Fruit fly (Drosophila melanogaster) whole organism, embryonic: Measurements from ENCODE around the gene CG3632.

Experiments
- Aef1 ChIP-seq: fragments of 200-800 bp; sonication (Bioruptor generic); IDR thresholded peaks from 3 replicates; pipeline ENCODE4 v1.3.6; 2022; ENCODE audit warnings: missing biosample characterization, missing genetic modification characterization
- B-H2 ChIP-seq: fragments of 200-800 bp; sonication (Bioruptor generic); optimal IDR thresholded peaks from 2 replicates; lab custom pipeline; 2018; ENCODE audit warnings: missing biosample characterization, mild to moderate bottlenecking, missing genetic modification characterization
- CG10462 ChIP-seq: fragments of 200-800 bp; sonication (Bioruptor generic); optimal IDR thresholded peaks from 2 replicates; lab custom pipeline; 2016; ENCODE audit warnings: missing biosample characterization, missing genetic modification characterization
- CG11696 ChIP-seq: fragments of 200-800 bp; sonication (Bioruptor generic); IDR thresholded peaks from 2 replicates; pipeline ENCODE4 v1.3.6; 2022; ENCODE audit warnings: missing biosample characterization, missing genetic modification characterization
- CG12071 ChIP-seq: fragments of 200-800 bp; sonication (Bioruptor generic); optimal IDR thresholded peaks from 3 replicates; lab custom pipeline; 2018; ENCODE audit warnings: missing biosample characterization, mild to moderate bottlenecking, missing genetic modification characterization
- CG13424 ChIP-seq: fragments of 200-800 bp; sonication (Bioruptor generic); optimal IDR thresholded peaks from 2 replicates; lab custom pipeline; 2019; ENCODE audit warnings: missing biosample characterization, mild to moderate bottlenecking, missing genetic modification characterization, moderate library complexity
- CG13894 ChIP-seq: fragments of 200-800 bp; sonication (Bioruptor generic); optimal IDR thresholded peaks from 3 replicates; lab custom pipeline; 2018; ENCODE audit warnings: missing biosample characterization, mild to moderate bottlenecking, missing genetic modification characterization, moderate library complexity
- CG15011 ChIP-seq: fragments of 200-800 bp; sonication (Bioruptor generic); optimal IDR thresholded peaks from 3 replicates; lab custom pipeline; 2018; ENCODE audit warnings: missing biosample characterization, mild to moderate bottlenecking, missing genetic modification characterization
- CG15601 ChIP-seq: fragments of 200-800 bp; sonication (Bioruptor generic); optimal IDR thresholded peaks from 3 replicates; lab custom pipeline; 2019; ENCODE audit warnings: missing biosample characterization, mild to moderate bottlenecking, missing genetic modification characterization, moderate library complexity
- CG16863 ChIP-seq: fragments of 200-800 bp; sonication (Bioruptor generic); optimal IDR thresholded peaks from 3 replicates; lab custom pipeline; 2016; ENCODE audit warnings: missing biosample characterization, missing genetic modification characterization
- CG17568 ChIP-seq: fragments of 200-800 bp; sonication (Bioruptor generic); optimal IDR thresholded peaks from 2 replicates; lab custom pipeline; 2018; ENCODE audit warnings: missing biosample characterization, mild to moderate bottlenecking, missing genetic modification characterization, moderate library complexity
- CG1792 ChIP-seq: fragments of 200-800 bp; sonication (Bioruptor generic); optimal IDR thresholded peaks from 2 replicates; lab custom pipeline; 2016; ENCODE audit warnings: missing biosample characterization, missing genetic modification characterization
- CG33213 ChIP-seq: fragments of 200-800 bp; sonication (Bioruptor generic); optimal IDR thresholded peaks from 3 replicates; lab custom pipeline; 2016; ENCODE audit warnings: missing biosample characterization, missing genetic modification characterization
- CG3838 ChIP-seq: fragments of 200-800 bp; sonication (Bioruptor generic); optimal IDR thresholded peaks from 3 replicates; lab custom pipeline; 2016; ENCODE audit warnings: missing biosample characterization, missing genetic modification characterization
- CG4854 ChIP-seq: fragments of 200-800 bp; sonication (Bioruptor generic); optimal IDR thresholded peaks from 2 replicates; lab custom pipeline; 2016; ENCODE audit warnings: missing biosample characterization, missing genetic modification characterization, inconsistent platforms
- CG6854 ChIP-seq: fragments of 200-800 bp; sonication (Bioruptor generic); optimal IDR thresholded peaks from 3 replicates; lab custom pipeline; 2017; ENCODE audit warnings: missing biosample characterization, mild to moderate bottlenecking, missing genetic modification characterization
- CG7271 ChIP-seq: fragments of 200-800 bp; sonication (Bioruptor generic); optimal IDR thresholded peaks from 2 replicates; lab custom pipeline; 2018; ENCODE audit warnings: missing biosample characterization, mild to moderate bottlenecking, missing genetic modification characterization, moderate library complexity
- CG7745 ChIP-seq: fragments of 200-800 bp; sonication (Bioruptor generic); optimal IDR thresholded peaks from 2 replicates; lab custom pipeline; 2018; ENCODE audit warnings: missing biosample characterization, mild to moderate bottlenecking, missing genetic modification characterization, moderate library complexity
- CG7839 ChIP-seq: fragments of 200-800 bp; sonication (Bioruptor generic); optimal IDR thresholded peaks from 3 replicates; lab custom pipeline; 2018; ENCODE audit warnings: missing biosample characterization, mild to moderate bottlenecking, missing genetic modification characterization, moderate library complexity
- D19A ChIP-seq: fragments of 200-800 bp; optimal IDR thresholded peaks from 3 replicates; lab custom pipeline; 2019; ENCODE audit warnings: missing biosample characterization, mild to moderate bottlenecking, missing genetic modification characterization, moderate library complexity
- D19B ChIP-seq: fragments of 200-800 bp; sonication (Bioruptor generic); optimal IDR thresholded peaks from 2 replicates; lab custom pipeline; 2017; ENCODE audit warnings: missing biosample characterization, mild to moderate bottlenecking, missing genetic modification characterization
- Dip2 ChIP-seq: fragments of 200-800 bp; sonication (Bioruptor generic); IDR thresholded peaks from 2 replicates; pipeline ENCODE4 v1.3.6; 2022; ENCODE audit warnings: missing biosample characterization, missing genetic modification characterization
- Ets97D ChIP-seq: fragments of 200-800 bp; sonication (Bioruptor generic); optimal IDR thresholded peaks from 3 replicates; lab custom pipeline; 2016; ENCODE audit warnings: missing biosample characterization, missing genetic modification characterization
- H15 ChIP-seq: fragments of 200-800 bp; sonication (Bioruptor generic); IDR thresholded peaks from 3 replicates; pipeline ENCODE4 v1.3.6; 2022; ENCODE audit warnings: missing biosample characterization, missing genetic modification characterization
- Hand ChIP-seq: fragments of 200-800 bp; sonication (Bioruptor generic); optimal IDR thresholded peaks from 2 replicates; lab custom pipeline; 2017; ENCODE audit warnings: mild to moderate bottlenecking, missing biosample characterization, missing genetic modification reagents, missing genetic modification characterization
- Hey ChIP-seq: fragments of 200-800 bp; sonication (Bioruptor generic); optimal IDR thresholded peaks from 3 replicates; lab custom pipeline; 2018; ENCODE audit warnings: missing biosample characterization, mild to moderate bottlenecking, missing genetic modification characterization
- HmgD ChIP-seq: fragments of 200-800 bp; sonication (Bioruptor generic); optimal IDR thresholded peaks from 3 replicates; lab custom pipeline; 2016; ENCODE audit warnings: missing biosample characterization, missing genetic modification characterization
- Hr78 ChIP-seq, 2 experiments: fragments of 200-800 bp in 1 of 2; fragments of >200 bp in 1 of 2; sonication (Bioruptor generic) in 1 of 2; optimal IDR thresholded peaks; 2 replicates each; lab custom pipeline; 2017 to 2019; ENCODE audit warnings: missing biosample characterization in 2 of 2, missing genetic modification characterization in 2 of 2, mild to moderate bottlenecking in 1 of 2, moderate library complexity in 1 of 2
- Kr ChIP-seq: fragments of 200-800 bp; sonication (Bioruptor generic); optimal IDR thresholded peaks from 2 replicates; lab custom pipeline; 2017; ENCODE audit warnings: missing biosample characterization, mild to moderate bottlenecking, missing genetic modification characterization
- MTF-1 ChIP-seq: fragments of 200-800 bp; sonication (Bioruptor generic); optimal IDR thresholded peaks from 2 replicates; lab custom pipeline; 2018; ENCODE audit warnings: missing biosample characterization, mild to moderate bottlenecking, missing genetic modification characterization, borderline replicate concordance
- Rfx ChIP-seq: fragments of 200-800 bp; sonication (Bioruptor generic); IDR thresholded peaks from 2 replicates; pipeline ENCODE4 v1.3.6; 2022; ENCODE audit warnings: missing biosample characterization, missing genetic modification characterization
- al ChIP-seq: fragments of 200-800 bp; sonication (Bioruptor generic); IDR thresholded peaks from 2 replicates; pipeline ENCODE4 v1.3.6; 2022; ENCODE audit warnings: missing biosample characterization, missing genetic modification characterization
- crol ChIP-seq: fragments of 200-800 bp; sonication (Bioruptor generic); IDR thresholded peaks from 2 replicates; pipeline ENCODE4 v1.3.6; 2022; ENCODE audit warnings: missing biosample characterization, missing genetic modification characterization
- disco-r ChIP-seq: fragments of 200-800 bp; sonication (Bioruptor generic); optimal IDR thresholded peaks from 2 replicates; lab custom pipeline; 2016; ENCODE audit warnings: missing biosample characterization, missing genetic modification characterization
- eve ChIP-seq, 2 experiments: fragments of >200 bp; optimal IDR thresholded peaks; 2 replicates each; lab custom pipeline; 2017; ENCODE audit warnings: missing biosample characterization in 2 of 2, missing genetic modification characterization in 2 of 2
- gt ChIP-seq: fragments of 200-800 bp; sonication (Bioruptor generic); IDR thresholded peaks from 2 replicates; pipeline ENCODE4 v1.3.6; 2022; ENCODE audit warnings: missing biosample characterization, missing genetic modification characterization
- her ChIP-seq: fragments of 200-800 bp; sonication (Bioruptor generic); optimal IDR thresholded peaks from 2 replicates; lab custom pipeline; 2016; ENCODE audit warnings: missing biosample characterization, missing genetic modification characterization
- hth ChIP-seq: fragments of >200 bp; optimal IDR thresholded peaks from 2 replicates; lab custom pipeline; 2017; ENCODE audit warnings: inconsistent platforms
- insv ChIP-seq, 2 experiments: fragments of 200-800 bp; sonication (Bioruptor generic); optimal IDR thresholded peaks; 3 replicates each; lab custom pipeline; 2016 to 2018; ENCODE audit warnings: missing biosample characterization in 2 of 2, missing genetic modification characterization in 2 of 2
- lmd ChIP-seq: fragments of 200-800 bp; sonication (Bioruptor generic); IDR thresholded peaks from 2 replicates; pipeline ENCODE4 v1.3.6; 2022; ENCODE audit warnings: missing biosample characterization, missing genetic modification characterization
- mam ChIP-seq: fragments of 200-800 bp; sonication (Bioruptor generic); optimal IDR thresholded peaks from 3 replicates; lab custom pipeline; 2016; ENCODE audit warnings: missing biosample characterization, missing genetic modification characterization
- mld ChIP-seq: fragments of 200-800 bp; sonication (Bioruptor generic); IDR thresholded peaks from 3 replicates; pipeline ENCODE4 v1.3.6; 2022; ENCODE audit warnings: missing biosample characterization, missing genetic modification characterization; ENCODE audit not compliant: partially characterized antibody
- pb ChIP-seq: fragments of 200-800 bp; sonication (Bioruptor generic); optimal IDR thresholded peaks from 3 replicates; lab custom pipeline; 2016; ENCODE audit warnings: missing biosample characterization, missing genetic modification characterization
- pita ChIP-seq: fragments of 200-800 bp; sonication (Bioruptor generic); optimal IDR thresholded peaks from 2 replicates; lab custom pipeline; 2017; ENCODE audit warnings: missing biosample characterization, mild to moderate bottlenecking, missing genetic modification characterization
- pros ChIP-seq: fragments of 200-800 bp; sonication (Bioruptor generic); optimal IDR thresholded peaks from 3 replicates; lab custom pipeline; 2019; ENCODE audit warnings: missing biosample characterization, mild to moderate bottlenecking, missing genetic modification characterization, moderate library complexity
- pzg ChIP-seq: fragments of 200-800 bp; sonication (Bioruptor generic); optimal IDR thresholded peaks from 3 replicates; lab custom pipeline; 2018; ENCODE audit warnings: missing biosample characterization, mild to moderate bottlenecking, missing genetic modification characterization, moderate library complexity
- ranshi ChIP-seq: fragments of 200-800 bp; sonication (Bioruptor generic); IDR thresholded peaks from 2 replicates; pipeline ENCODE4 v1.3.6; 2022; ENCODE audit warnings: missing biosample characterization, missing genetic modification characterization
- slp2 ChIP-seq: fragments of 200-800 bp; sonication (Bioruptor generic); optimal IDR thresholded peaks from 2 replicates; lab custom pipeline; 2016; ENCODE audit warnings: missing biosample characterization, missing genetic modification characterization
- sob ChIP-seq: fragments of 200-800 bp; sonication (Bioruptor generic); IDR thresholded peaks from 2 replicates; pipeline ENCODE4 v1.3.6; 2022; ENCODE audit warnings: missing biosample characterization, missing genetic modification characterization
- trh ChIP-seq: fragments of 200-800 bp; sonication (Bioruptor generic); optimal IDR thresholded peaks from 2 replicates; lab custom pipeline; 2016; ENCODE audit warnings: missing biosample characterization, missing genetic modification characterization
- unpg ChIP-seq: fragments of 200-800 bp; sonication (Bioruptor generic); optimal IDR thresholded peaks from 3 replicates; lab custom pipeline; 2018; ENCODE audit warnings: missing biosample characterization, mild to moderate bottlenecking, missing genetic modification characterization, moderate library complexity
- zfh1 ChIP-seq: fragments of 200-800 bp; sonication (Bioruptor generic); IDR thresholded peaks from 3 replicates; pipeline ENCODE4 v1.3.6; 2022; ENCODE audit warnings: missing biosample characterization, missing genetic modification characterization

The CG3632 gene

dm6 chrX:16263415-16263814 is 33.1 kb upstream of the CG3632 start (continued):
- TF ChIP-seq CG33213 (GFP tag; lab: Kevin White, UChicago) (peak; percentile 22), ranshi (GFP tag; lab: Robert Waterston, UW) (peak; percentile 85), CG1792 (GFP tag; lab: Kevin White, UChicago) (peak; percentile 2), MTF-1 (peak; percentile 20), HmgD (GFP tag; lab: Kevin White, UChicago) (no peak), mam (GFP tag; lab: Kevin White, UChicago) (peak; percentile 61), CG7839 (peak; percentile 87), Rfx (peak; percentile 77), Dip2 (GFP tag; lab: Robert Waterston, UW) (no peak), pzg (GFP tag; lab: Kevin White, UChicago) (no peak), lmd (GFP tag; lab: Robert Waterston, UW) (peak; percentile 80), zfh1 (GFP tag; lab: Robert Waterston, UW) (peak; percentile 85), CG4854 (GFP tag; lab: Kevin White, UChicago) (peak; percentile 51), B-H2 (GFP tag; lab: Kevin White, UChicago) (peak; percentile 57), insv (GFP tag; optimal IDR thresholded peaks at IDR 0.05; lab: Kevin White, UChicago) (no peak), al (peak; percentile 57), CG15011 (GFP tag; lab: Kevin White, UChicago) (peak; percentile 40), pb (GFP tag; lab: Kevin White, UChicago) (no peak), pita (GFP tag; lab: Kevin White, UChicago) (no peak), CG6854 (GFP tag; lab: Kevin White, UChicago) (peak; percentile 63), CG17568 (GFP tag; lab: Kevin White, UChicago) (no peak), gt (GFP tag; lab: Robert Waterston, UW) (no peak), CG11696 (peak; percentile 88), D19A (tag; lab: Kevin White, UChicago) (peak; percentile 71), pros (GFP tag; lab: Kevin White, UChicago) (peak; percentile 14), Kr (no peak), unpg (peak; percentile 87), slp2 (GFP tag; lab: Kevin White, UChicago) (no peak), CG13424 (tag; lab: Kevin White, UChicago) (peak; percentile 82), CG16863 (GFP tag; lab: Kevin White, UChicago) (peak; percentile 30), Ets97D (GFP tag; lab: Kevin White, UChicago) (peak; percentile 18), eve (GFP tag; optimal IDR thresholded peaks at IDR 0.05; lab: Kevin White, UChicago) (no peak), Hand (GFP tag; lab: Kevin White, UChicago) (peak; percentile 64), hth (lab: Kevin White, UChicago) (no peak), CG3838 (GFP tag; lab: Kevin White, UChicago) (no peak), Hr78 (GFP tag; optimal IDR thresholded peaks at IDR 0.05; lab: Kevin White, UChicago) (peak in 1 of 2 experiments; percentile 24), crol (GFP tag; lab: Robert Waterston, UW) (no peak), Hey (tag; lab: Kevin White, UChicago) (peak; percentile 6), CG7745 (no peak), CG7271 (tag; lab: Kevin White, UChicago) (peak; percentile 29), trh (GFP tag; lab: Kevin White, UChicago) (no peak), CG15601 (tag; lab: Kevin White, UChicago) (peak; percentile 68), D19B (peak; percentile 25), disco-r (GFP tag; lab: Kevin White, UChicago) (no peak), sob (GFP tag; lab: Robert Waterston, UW) (peak; percentile 73), CG13894 (tag; lab: Kevin White, UChicago) (peak; percentile 79), CG10462 (GFP tag; lab: Kevin White, UChicago) (peak; percentile 63), mld (GFP tag; lab: Robert Waterston, UW) (no peak), CG12071 (peak; percentile 65), H15 (GFP tag; lab: Robert Waterston, UW) (peak; percentile 75; the same call in 2 of the 3 replicates), Aef1 (peak; percentile 69), her (GFP tag; lab: Kevin White, UChicago) (no peak)
